Worm (Caenorhabditis elegans): Measurements from ENCODE around the gene wht-8.

- TF ChIP-seq pag-3 (tag; optimal IDR thresholded peaks at IDR 0.05; ENCODE audit: borderline replicate concordance, insufficient read depth) (no peak), lin-15B (tag; optimal IDR thresholded peaks at IDR 0.05) (no peak), dpl-1 (GFP tag; optimal IDR thresholded peaks at IDR 0.05) (no peak), lin-13 (GFP tag; optimal IDR thresholded peaks at IDR 0.05) (no peak), blmp-1 (tag; optimal IDR thresholded peaks at IDR 0.05) (no peak), ztf-4 (tag; optimal IDR thresholded peaks at IDR 0.05) (no peak), snu-23 (GFP tag; optimal IDR thresholded peaks at IDR 0.05) (no peak), sptf-1 (tag; optimal IDR thresholded peaks at IDR 0.05) (no peak), lin-35 (GFP tag; optimal IDR thresholded peaks at IDR 0.05) (no peak), snpc-4 (tag; optimal IDR thresholded peaks at IDR 0.05) (no peak), nhr-84 (tag; optimal IDR thresholded peaks at IDR 0.05) (no peak), nhr-76 (tag; optimal IDR thresholded peaks at IDR 0.05) (no peak), ztf-11 (tag; optimal IDR thresholded peaks at IDR 0.05) (no peak), efl-1 (optimal IDR thresholded peaks at IDR 0.05) (no peak), efl-1 (GFP tag; optimal IDR thresholded peaks at IDR 0.05 in 1 of 2) (no peak)
Observed at ce11 chrIII:11227025-11227424, 8.4 kb downstream of the wht-8 start, which contains the start of gene tbx-37.
